Worm (Caenorhabditis elegans) whole organism, early embryonic: Measurements from ENCODE around the gene C31E10.6.

Experiments used
- B0310.2 ChIP-seq: sonication (generic microtip); optimal IDR thresholded peaks from 2 replicates; lab custom pipeline; 2016; ENCODE audit warnings: mild to moderate bottlenecking, missing genetic modification characterization, missing compliant biosample characterization
- F13C5.2 ChIP-seq: sonication (generic microtip); optimal IDR thresholded peaks from 2 replicates; lab custom pipeline; 2017; ENCODE audit warnings: mild to moderate bottlenecking, missing genetic modification characterization, inconsistent platforms, missing compliant biosample characterization
- aly-1 ChIP-seq: sonication (generic microtip); optimal IDR thresholded peaks from 2 replicates; lab custom pipeline; 2016; ENCODE audit warnings: missing genetic modification characterization, missing compliant biosample characterization
- ama-1 ChIP-seq: fragments of 150-350 bp; optimal IDR thresholded peaks from 2 replicates; lab custom pipeline; 2014
- ceh-13 ChIP-seq: fragments of 200-800 bp; sonication (Bioruptor generic); optimal IDR thresholded peaks from 2 replicates; lab custom pipeline; 2018; ENCODE audit warnings: mild to moderate bottlenecking, missing genetic modification characterization, missing compliant biosample characterization
- ceh-36 ChIP-seq: sonication (generic microtip); optimal IDR thresholded peaks from 2 replicates; lab custom pipeline; 2016; ENCODE audit warnings: missing genetic modification characterization, inconsistent platforms, missing compliant biosample characterization
- ets-7 ChIP-seq: sonication (generic microtip); optimal IDR thresholded peaks from 2 replicates; lab custom pipeline; 2016; ENCODE audit warnings: missing genotype, missing genetic modification characterization, missing compliant biosample characterization
- flt-1 ChIP-seq: fragments of 200-800 bp; sonication (Bioruptor generic); IDR thresholded peaks from 2 replicates; pipeline ENCODE4 v1.3.6; 2022; ENCODE audit warnings: missing genetic modification characterization, missing compliant biosample characterization
- hmbx-1 ChIP-seq: sonication (generic microtip); optimal IDR thresholded peaks from 2 replicates; lab custom pipeline; 2016; ENCODE audit warnings: mild to moderate bottlenecking, missing genetic modification characterization, missing compliant biosample characterization
- hmg-4 ChIP-seq: fragments of 200-800 bp; sonication (Bioruptor generic); optimal IDR thresholded peaks from 2 replicates; lab custom pipeline; 2018; ENCODE audit warnings: mild to moderate bottlenecking, missing genetic modification characterization, missing compliant biosample characterization
- hnd-1 ChIP-seq: sonication (generic microtip); optimal IDR thresholded peaks from 2 replicates; lab custom pipeline; 2016; ENCODE audit warnings: missing genetic modification characterization, missing compliant biosample characterization
- pes-1 ChIP-seq: fragments of 200-800 bp; sonication (Bioruptor generic); IDR thresholded peaks from 2 replicates; pipeline ENCODE4 v1.3.6; 2022; ENCODE audit warnings: missing genetic modification reagents, missing genetic modification characterization, missing compliant biosample characterization
- scrt-1 ChIP-seq: fragments of 200-800 bp; sonication (Bioruptor generic); IDR thresholded peaks from 2 replicates; pipeline ENCODE4 v1.3.6; 2022; ENCODE audit warnings: missing genetic modification characterization, missing compliant biosample characterization
- sea-1 ChIP-seq: fragments of 200-800 bp; sonication (Bioruptor generic); conservative IDR thresholded peaks from 2 replicates; pipeline ENCODE4 v1.3.6; 2022; ENCODE audit warnings: missing genetic modification characterization, missing compliant biosample characterization
- tbx-11 ChIP-seq: fragments of 200-800 bp; sonication (Bioruptor generic); IDR thresholded peaks from 2 replicates; pipeline ENCODE4 v1.3.6; 2022; ENCODE audit warnings: missing genetic modification characterization, missing compliant biosample characterization
- tbx-37 ChIP-seq: fragments of 200-800 bp; sonication (Bioruptor generic); conservative IDR thresholded peaks from 2 replicates; pipeline ENCODE4 v1.3.6; 2022; ENCODE audit warnings: missing genetic modification reagents, missing genetic modification characterization, missing compliant biosample characterization
- tra-4 ChIP-seq: sonication (generic microtip); optimal IDR thresholded peaks from 2 replicates; lab custom pipeline; 2017; ENCODE audit warnings: missing genetic modification characterization, missing compliant biosample characterization

Gene C31E10.6

ce11 chrX:14003538-14003937 is 7.4 kb downstream of the C31E10.6 start:
- no peak for TF ChIP-seq sea-1 (GFP tag; lab: Robert Waterston, UW)
- no peak for TF ChIP-seq ets-7 (tag; lab: Kevin White, UChicago)
- no peak for TF ChIP-seq pes-1 (GFP tag; lab: Robert Waterston, UW)

DNA sequence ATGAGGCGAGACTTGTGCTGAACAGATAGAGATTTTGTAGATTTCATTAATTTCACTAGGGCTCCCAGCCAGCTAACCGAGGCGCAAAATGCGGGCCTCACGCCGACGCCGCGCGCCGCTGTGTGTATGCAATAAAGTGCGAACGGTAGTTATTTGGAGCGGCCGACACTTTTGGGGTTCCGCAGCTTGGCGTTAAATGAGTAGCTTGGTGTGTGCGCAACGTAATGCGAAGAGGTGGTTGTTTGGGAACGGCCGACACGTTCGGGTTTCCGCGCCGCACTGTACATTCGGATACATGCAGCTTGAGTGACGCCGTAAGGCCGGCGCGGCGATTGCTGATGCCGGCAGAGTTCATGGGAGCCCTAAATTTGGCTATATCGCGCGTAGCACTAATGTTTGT is 12.0 kb downstream of the C31E10.6 start:
- TF ChIP-seq ceh-13, result no peak
- no peak for TF ChIP-seq flt-1 (GFP tag; lab: Robert Waterston, UW)
- TF ChIP-seq ceh-36, result no peak
- no peak for TF ChIP-seq hmg-4

- no peak for TF ChIP-seq flt-1 (GFP tag; lab: Robert Waterston, UW)
Observed at ce11 chrX:14012417-14012816, 16.3 kb downstream of the C31E10.6 start, which contains the start of gene tbc-19. tbc-19 (minus strand) TSS chrX:14012517.

DNA sequence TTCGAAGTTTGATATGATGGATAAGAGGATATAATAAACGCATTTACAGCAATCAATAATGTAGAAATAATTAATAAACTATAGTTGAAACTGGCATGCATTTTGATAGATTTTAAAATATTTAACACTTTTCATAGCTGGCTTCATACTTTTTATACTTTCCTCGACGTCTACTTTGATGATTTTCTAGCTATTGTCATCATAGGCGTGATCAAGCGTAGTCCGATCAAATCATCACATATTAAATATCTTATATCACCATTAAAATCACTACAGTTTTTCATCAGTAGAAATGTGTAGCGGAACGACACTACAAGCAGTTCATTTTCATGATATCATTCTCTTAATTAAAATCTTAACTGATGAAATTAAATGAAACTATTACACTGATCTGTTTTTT is 19.2 kb downstream of the C31E10.6 start, which contains the start of gene C04C11.25:
Gene C04C11.25 (minus strand): TSS at position 101 of the 400 bp plus-strand sequence.
- TF ChIP-seq scrt-1 (no peak), F13C5.2 (tag; lab: Kevin White, UChicago) (no peak), hnd-1 (tag; lab: Kevin White, UChicago) (no peak), aly-1 (no peak)

- TF ChIP-seq hnd-1 (tag; lab: Kevin White, UChicago) (peak; percentile 73), flt-1 (GFP tag; lab: Robert Waterston, UW) (peak; percentile 83), ets-7 (tag; lab: Kevin White, UChicago) (peak; percentile 51), scrt-1 (peak; percentile 85), ceh-36 (peak; percentile 79), tra-4 (peak; percentile 60), ceh-13 (peak; percentile 78), pes-1 (GFP tag; lab: Robert Waterston, UW) (peak; percentile 86), hmbx-1 (tag; lab: Kevin White, UChicago) (peak; percentile 49), sea-1 (GFP tag; lab: Robert Waterston, UW) (peak; percentile 84), ama-1 (lab: Kevin White, UChicago) (no peak), B0310.2 (tag; lab: Kevin White, UChicago) (peak; percentile 54), hmg-4 (peak; percentile 79), aly-1 (peak; percentile 69), tbx-37 (GFP tag; lab: Robert Waterston, UW) (peak; percentile 66), F13C5.2 (tag; lab: Kevin White, UChicago) (peak; percentile 79), tbx-11 (GFP tag; lab: Robert Waterston, UW) (peak; percentile 84)
Observed at ce11 chrX:14015808-14016207, 19.7 kb downstream of the C31E10.6 start.

DNA sequence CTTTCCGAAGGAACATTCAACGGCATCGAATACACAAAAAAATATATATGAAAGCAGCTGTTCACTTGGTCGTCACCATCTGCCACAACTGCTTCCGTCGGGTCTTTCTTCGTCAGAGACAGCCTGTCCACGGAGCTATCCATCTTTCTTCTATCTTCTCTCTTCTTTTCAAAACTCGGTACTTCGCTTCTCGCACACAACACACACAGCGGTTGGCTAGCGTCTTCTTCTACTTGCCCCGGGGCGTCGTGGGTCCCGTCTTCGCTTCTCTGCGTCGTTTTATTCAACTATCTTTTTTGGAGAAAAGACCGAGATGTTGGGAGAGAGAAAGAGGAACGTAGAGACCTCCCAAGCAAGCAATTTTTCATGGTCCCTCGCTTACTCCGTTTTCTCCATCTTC is 20.6 kb downstream of the C31E10.6 start:
- TF ChIP-seq tbx-37 (GFP tag; lab: Robert Waterston, UW), result no peak
- TF ChIP-seq scrt-1, result no peak
- TF ChIP-seq tra-4, result no peak
- TF ChIP-seq ama-1 (lab: Kevin White, UChicago), result no peak
- TF ChIP-seq ceh-13, result no peak
- TF ChIP-seq F13C5.2 (tag; lab: Kevin White, UChicago), result peak; percentile 33
- TF ChIP-seq ets-7 (tag; lab: Kevin White, UChicago), result no peak
- TF ChIP-seq ceh-36, result no peak
- TF ChIP-seq aly-1, result no peak
- TF ChIP-seq flt-1 (GFP tag; lab: Robert Waterston, UW), result no peak
- TF ChIP-seq hnd-1 (tag; lab: Kevin White, UChicago), result no peak
- TF ChIP-seq tbx-11 (GFP tag; lab: Robert Waterston, UW), result no peak
- TF ChIP-seq pes-1 (GFP tag; lab: Robert Waterston, UW), result no peak
- no peak for TF ChIP-seq hmbx-1 (tag; lab: Kevin White, UChicago)
- peak; percentile 63 for TF ChIP-seq hmg-4
- no peak for TF ChIP-seq sea-1 (GFP tag; lab: Robert Waterston, UW)

DNA sequence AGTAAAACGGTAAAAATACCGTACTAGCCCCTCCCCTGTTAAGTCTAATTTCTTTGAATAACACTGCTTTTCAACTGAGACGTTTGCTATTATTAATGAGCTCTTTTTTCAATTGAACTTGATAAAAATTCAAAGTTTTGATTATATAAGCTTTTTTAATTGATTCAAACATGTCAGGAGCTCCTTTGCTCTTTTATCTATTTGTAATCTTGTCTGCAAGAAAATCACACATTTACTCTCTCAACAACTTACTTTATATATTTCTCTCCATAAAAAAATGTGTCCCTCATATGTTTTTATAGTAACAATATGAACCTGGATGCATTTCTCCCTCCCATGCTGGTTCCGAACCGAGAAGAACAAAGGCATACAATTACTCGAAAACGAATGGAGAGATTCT is 24.2 kb downstream of the C31E10.6 start, which contains the start of gene C04C11.1:
Gene C04C11.1 (plus strand): TSS at position 301 of the 400 bp plus-strand sequence.
- TF ChIP-seq ama-1 (lab: Kevin White, UChicago) (no peak), hnd-1 (tag; lab: Kevin White, UChicago) (no peak), flt-1 (GFP tag; lab: Robert Waterston, UW) (no peak), hmg-4 (no peak), tbx-37 (GFP tag; lab: Robert Waterston, UW) (no peak), tbx-11 (GFP tag; lab: Robert Waterston, UW) (no peak), ceh-36 (no peak), ceh-13 (no peak), scrt-1 (no peak), B0310.2 (tag; lab: Kevin White, UChicago) (no peak), tra-4 (no peak), F13C5.2 (tag; lab: Kevin White, UChicago) (no peak), ets-7 (tag; lab: Kevin White, UChicago) (no peak), aly-1 (no peak), hmbx-1 (tag; lab: Kevin White, UChicago) (no peak), pes-1 (GFP tag; lab: Robert Waterston, UW) (no peak), sea-1 (GFP tag; lab: Robert Waterston, UW) (no peak)

DNA sequence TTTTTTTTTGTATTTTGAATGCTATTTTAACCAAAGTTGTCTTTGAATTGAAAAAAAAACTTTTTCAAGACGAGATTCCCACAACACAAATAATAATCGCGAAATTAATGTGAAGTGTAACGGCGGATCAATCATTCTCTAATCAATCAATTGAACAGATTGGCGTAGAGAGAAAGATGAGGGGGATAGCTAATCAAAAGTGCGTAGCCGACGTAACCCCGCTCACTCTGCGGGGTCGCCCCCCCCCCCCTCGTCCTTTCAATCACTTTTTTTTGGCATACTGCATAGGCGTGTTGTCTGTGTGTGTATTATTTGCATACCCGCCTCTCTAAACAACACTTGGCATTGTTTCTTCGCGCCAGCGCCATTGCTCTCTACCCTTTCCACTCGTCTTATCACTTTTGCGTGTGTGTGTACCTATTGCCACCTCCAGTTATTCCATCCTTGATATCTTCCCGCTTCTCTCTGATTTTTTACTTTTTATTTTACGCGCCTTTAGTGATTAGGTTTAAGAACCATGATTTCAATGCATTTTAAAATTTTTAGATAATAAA is 28.3 kb downstream of the C31E10.6 start:
- no peak for TF ChIP-seq flt-1 (GFP tag; lab: Robert Waterston, UW)
- TF ChIP-seq hmg-4, result peak; percentile 20
- no peak for TF ChIP-seq hmbx-1 (tag; lab: Kevin White, UChicago)
